Fruit fly (Drosophila melanogaster) S2 (cell line): Measurements from ENCODE around the gene eIF3e.

Source experiments
- CG8478 ChIP-seq: fragments of >200 bp; optimal IDR thresholded peaks from 2 replicates; lab custom pipeline; 2018
- CTCF ChIP-seq, 2 experiments: fragments of >200 bp; optimal IDR thresholded peaks; 2 replicates each; lab custom pipeline; 2018

DNA sequence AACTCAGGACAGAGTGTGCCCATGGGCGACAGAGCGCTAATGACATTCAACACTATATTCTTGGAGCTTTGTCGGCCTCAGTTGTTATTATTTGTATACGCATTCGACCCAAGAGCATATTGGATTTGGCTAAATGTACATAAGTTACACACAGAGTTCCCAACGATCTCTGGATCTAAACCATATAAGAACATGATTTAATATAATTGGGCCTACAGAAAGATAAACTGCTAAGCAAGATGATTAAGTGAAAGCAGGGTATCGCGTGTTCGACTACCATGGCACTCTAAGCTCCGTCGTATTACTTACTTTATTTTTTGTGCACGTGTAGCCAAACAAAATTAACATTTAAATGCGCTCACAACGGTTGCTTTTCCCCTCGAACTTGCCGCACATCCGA, 26.5 kb downstream of the eIF3e start:
- TF ChIP-seq CTCF (optimal IDR thresholded peaks at IDR 0.05; lab: Kevin White, UChicago) (no peak), CG8478 (lab: Kevin White, UChicago) (no peak)
